Worm (Caenorhabditis elegans): ENCODE data around the gene F11D11.22.

DNA sequence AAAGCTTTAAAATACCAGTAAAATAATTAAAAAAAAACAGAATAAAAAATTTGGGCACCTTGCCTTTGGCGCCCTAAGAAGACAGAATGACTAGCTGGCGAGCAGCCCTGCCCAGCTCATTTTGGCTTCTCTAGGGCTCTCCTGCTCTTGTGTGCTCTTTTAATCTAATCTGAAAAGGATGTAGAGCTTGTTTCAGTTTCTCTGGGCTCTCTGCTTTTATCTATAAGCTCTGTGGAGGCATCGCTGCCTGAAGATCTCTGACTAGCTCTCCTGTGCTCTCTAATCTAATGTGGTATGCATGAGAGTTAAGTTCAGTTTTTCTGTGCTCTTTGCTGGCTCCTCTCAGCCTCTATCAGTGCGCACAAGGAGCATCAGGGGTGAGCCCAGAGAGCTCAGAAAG is 36.3 kb upstream of the F11D11.22 start:
- no peak for TF ChIP-seq sox-2 (GFP tag; IDR thresholded peaks at IDR 0.05)
- TF ChIP-seq ceh-24 (tag; optimal IDR thresholded peaks at IDR 0.05) = no peak
- TF ChIP-seq ceh-2 (tag; optimal IDR thresholded peaks at IDR 0.05) = no peak
- TF ChIP-seq ceh-45 (GFP tag; IDR thresholded peaks at IDR 0.05) = no peak
- TF ChIP-seq fkh-10 (GFP tag; optimal IDR thresholded peaks at IDR 0.05) = no peak
- no peak for TF ChIP-seq dve-1 (tag; optimal IDR thresholded peaks at IDR 0.05)
- TF ChIP-seq lin-11 (tag; optimal IDR thresholded peaks at IDR 0.05) = no peak
- no peak for TF ChIP-seq hlh-15 (tag; optimal IDR thresholded peaks at IDR 0.05)

Data from whole organism, late embryonic.